Fruit fly (Drosophila melanogaster): ENCODE results near the gene La.

The La gene

dm6 chr2L:20332978-20333377 lies 16.8 kb downstream of the La start:
- TF ChIP-seq woc (GFP tag; optimal IDR thresholded peaks at IDR 0.05) (no peak), sv (GFP tag; optimal IDR thresholded peaks at IDR 0.05) (no peak), sage (GFP tag; optimal IDR thresholded peaks at IDR 0.05) (no peak), usp (GFP tag; optimal IDR thresholded peaks at IDR 0.05) (no peak), rgr (GFP tag; optimal IDR thresholded peaks at IDR 0.05) (no peak), GATAd (GFP tag; optimal IDR thresholded peaks at IDR 0.05) (no peak), foxo (GFP tag; optimal IDR thresholded peaks at IDR 0.05) (no peak), Mio (GFP tag; optimal IDR thresholded peaks at IDR 0.05) (no peak), Myc (optimal IDR thresholded peaks at IDR 0.05) (no peak), dsf (GFP tag; optimal IDR thresholded peaks at IDR 0.05; ENCODE audit: borderline replicate concordance) (no peak), h (GFP tag; optimal IDR thresholded peaks at IDR 0.05) (no peak), Hr83 (GFP tag; optimal IDR thresholded peaks at IDR 0.05; ENCODE audit: poor library complexity, severe bottlenecking) (no peak), Hr78 (GFP tag; optimal IDR thresholded peaks at IDR 0.05) (no peak)

dm6 chr2L:20329612-20330011 lies 20.2 kb downstream of the La start:
- TF ChIP-seq OdsH (GFP tag; optimal IDR thresholded peaks at IDR 0.05): no peak
- TF ChIP-seq Rel (GFP tag; optimal IDR thresholded peaks at IDR 0.05): no peak
- TF ChIP-seq Rel (tag; optimal IDR thresholded peaks at IDR 0.05): peak; percentile 85

dm6 chr2L:20328569-20328968 lies 21.2 kb downstream of the La start:
- TF ChIP-seq Abd-B (GFP tag; optimal IDR thresholded peaks at IDR 0.05) (no peak), dsf (GFP tag; optimal IDR thresholded peaks at IDR 0.05; ENCODE audit: borderline replicate concordance) (no peak), dmrt93B (GFP tag; optimal IDR thresholded peaks at IDR 0.05) (no peak), sv (GFP tag; optimal IDR thresholded peaks at IDR 0.05) (no peak), Dfd (GFP tag; optimal IDR thresholded peaks at IDR 0.05) (no peak), brk (GFP tag; optimal IDR thresholded peaks at IDR 0.05) (no peak), usp (GFP tag; optimal IDR thresholded peaks at IDR 0.05) (no peak), foxo (GFP tag; optimal IDR thresholded peaks at IDR 0.05) (no peak), Hr78 (GFP tag; optimal IDR thresholded peaks at IDR 0.05) (no peak), pan (optimal IDR thresholded peaks at IDR 0.05) (no peak), Rel (GFP tag; optimal IDR thresholded peaks at IDR 0.05) (no peak), Rel (tag; optimal IDR thresholded peaks at IDR 0.05) (no peak), psq (GFP tag; optimal IDR thresholded peaks at IDR 0.05) (no peak), CrebA (GFP tag; optimal IDR thresholded peaks at IDR 0.05; ENCODE audit: borderline replicate concordance) (no peak), fru (GFP tag; optimal IDR thresholded peaks at IDR 0.05) (no peak), sage (GFP tag; optimal IDR thresholded peaks at IDR 0.05) (no peak), Dif (GFP tag; optimal IDR thresholded peaks at IDR 0.05; ENCODE audit: partially characterized antibody) (no peak), woc (GFP tag; optimal IDR thresholded peaks at IDR 0.05) (no peak)

- TF ChIP-seq lola (GFP tag; optimal IDR thresholded peaks at IDR 0.05) (no peak), Hnf4 (GFP tag; optimal IDR thresholded peaks at IDR 0.05) (no peak), N (GFP tag; optimal IDR thresholded peaks at IDR 0.05) (no peak), Vsx2 (GFP tag; optimal IDR thresholded peaks at IDR 0.05; ENCODE audit: partially characterized antibody) (no peak), Jra (GFP tag; optimal IDR thresholded peaks at IDR 0.05) (no peak), CG32264 (GFP tag; optimal IDR thresholded peaks at IDR 0.05) (no peak), psq (GFP tag; optimal IDR thresholded peaks at IDR 0.05) (no peak), tai (GFP tag; optimal IDR thresholded peaks at IDR 0.05) (no peak), rgr (GFP tag; optimal IDR thresholded peaks at IDR 0.05) (no peak), br (GFP tag; optimal IDR thresholded peaks at IDR 0.05) (no peak), Sp1 (GFP tag; optimal IDR thresholded peaks at IDR 0.05) (no peak), Abd-B (GFP tag; optimal IDR thresholded peaks at IDR 0.05) (no peak), foxo (GFP tag; optimal IDR thresholded peaks at IDR 0.05) (no peak), Hr78 (GFP tag; optimal IDR thresholded peaks at IDR 0.05) (no peak), Dif (GFP tag; optimal IDR thresholded peaks at IDR 0.05; ENCODE audit: partially characterized antibody) (no peak), Rel (GFP tag; optimal IDR thresholded peaks at IDR 0.05) (no peak), Rel (tag; optimal IDR thresholded peaks at IDR 0.05) (no peak), Mio (GFP tag; optimal IDR thresholded peaks at IDR 0.05) (no peak)
These were observed 21.8 kb downstream of the La start for dm6 chr2L:20327963-20328362.

- TF ChIP-seq psq (GFP tag; optimal IDR thresholded peaks at IDR 0.05) (no peak), brk (GFP tag; optimal IDR thresholded peaks at IDR 0.05) (no peak), sv (GFP tag; optimal IDR thresholded peaks at IDR 0.05) (no peak), h (GFP tag; optimal IDR thresholded peaks at IDR 0.05) (no peak), fru (GFP tag; optimal IDR thresholded peaks at IDR 0.05) (no peak), N (GFP tag; optimal IDR thresholded peaks at IDR 0.05) (no peak), Vsx2 (GFP tag; optimal IDR thresholded peaks at IDR 0.05; ENCODE audit: partially characterized antibody) (no peak), tai (GFP tag; optimal IDR thresholded peaks at IDR 0.05) (no peak), Abd-B (GFP tag; optimal IDR thresholded peaks at IDR 0.05) (no peak), usp (GFP tag; optimal IDR thresholded peaks at IDR 0.05) (no peak), pan (optimal IDR thresholded peaks at IDR 0.05) (no peak), dl (GFP tag; optimal IDR thresholded peaks at IDR 0.05; ENCODE audit: insufficient read depth in 1 of 2, partially characterized antibody in 2 of 2) (no peak), Sp1 (GFP tag; optimal IDR thresholded peaks at IDR 0.05) (no peak), Dif (GFP tag; optimal IDR thresholded peaks at IDR 0.05; ENCODE audit: partially characterized antibody) (no peak), Jra (GFP tag; optimal IDR thresholded peaks at IDR 0.05) (no peak), woc (GFP tag; optimal IDR thresholded peaks at IDR 0.05) (no peak), GATAd (GFP tag; optimal IDR thresholded peaks at IDR 0.05) (no peak), ey (GFP tag; optimal IDR thresholded peaks at IDR 0.05) (no peak)
These were observed 22.4 kb downstream of the La start for dm6 chr2L:20327375-20327774.
